Fruit fly (Drosophila melanogaster) whole organism, embryonic: Measurements from ENCODE around the gene Hmr.

Source experiments
- Antp ChIP-seq: fragments of 200-800 bp; sonication (Bioruptor generic); optimal IDR thresholded peaks from 3 replicates; lab custom pipeline; 2016; ENCODE audit warnings: missing biosample characterization, missing genetic modification characterization
- B-H1 ChIP-seq: fragments of 200-800 bp; sonication (Bioruptor generic); IDR thresholded peaks from 3 replicates; pipeline ENCODE4 v1.3.6; 2022; ENCODE audit warnings: missing biosample characterization, missing genetic modification characterization
- B-H2 ChIP-seq: fragments of 200-800 bp; sonication (Bioruptor generic); optimal IDR thresholded peaks from 2 replicates; lab custom pipeline; 2018; ENCODE audit warnings: missing biosample characterization, mild to moderate bottlenecking, missing genetic modification characterization
- CG10462 ChIP-seq: fragments of 200-800 bp; sonication (Bioruptor generic); optimal IDR thresholded peaks from 2 replicates; lab custom pipeline; 2016; ENCODE audit warnings: missing biosample characterization, missing genetic modification characterization
- CG11723 ChIP-seq: fragments of 200-800 bp; sonication (Bioruptor generic); optimal IDR thresholded peaks from 2 replicates; lab custom pipeline; 2017; ENCODE audit warnings: missing biosample characterization, mild to moderate bottlenecking, missing genetic modification characterization
- CG12659 ChIP-seq: fragments of 200-800 bp; sonication (Bioruptor generic); optimal IDR thresholded peaks from 3 replicates; lab custom pipeline; 2017; ENCODE audit warnings: mild to moderate bottlenecking, missing biosample characterization, missing genetic modification reagents, missing genetic modification characterization
- CG14965 ChIP-seq: fragments of 200-800 bp; sonication (Bioruptor generic); optimal IDR thresholded peaks from 2 replicates; lab custom pipeline; 2016; ENCODE audit warnings: missing biosample characterization, missing genetic modification characterization, borderline replicate concordance
- CG18262 ChIP-seq: fragments of 200-800 bp; optimal IDR thresholded peaks from 3 replicates; lab custom pipeline; 2019; ENCODE audit warnings: missing biosample characterization, mild to moderate bottlenecking, missing genetic modification characterization, moderate library complexity
- CG1832 ChIP-seq: fragments of 200-800 bp; sonication (Bioruptor generic); optimal IDR thresholded peaks from 2 replicates; lab custom pipeline; 2017; ENCODE audit warnings: missing biosample characterization, mild to moderate bottlenecking, missing genetic modification characterization, inconsistent platforms
- CG31224 ChIP-seq: fragments of 200-800 bp; sonication (Bioruptor generic); IDR thresholded peaks from 2 replicates; pipeline ENCODE4 v1.3.6; 2022; ENCODE audit warnings: missing biosample characterization, missing genetic modification characterization
- CG31365 ChIP-seq: fragments of 200-800 bp; sonication (Bioruptor generic); optimal IDR thresholded peaks from 2 replicates; lab custom pipeline; 2018; ENCODE audit warnings: missing biosample characterization, mild to moderate bottlenecking, missing genetic modification characterization
- CG32767 ChIP-seq: fragments of 200-800 bp; sonication (Bioruptor generic); IDR thresholded peaks from 2 replicates; pipeline ENCODE4 v1.3.6; 2022; ENCODE audit warnings: missing biosample characterization, missing genetic modification characterization
- CG42726 ChIP-seq: fragments of 200-800 bp; sonication (Bioruptor generic); IDR thresholded peaks from 2 replicates; pipeline ENCODE4 v1.3.6; 2022; ENCODE audit warnings: missing biosample characterization, missing genetic modification characterization; ENCODE audit not compliant: partially characterized antibody
- CG4404 ChIP-seq: fragments of 200-800 bp; sonication (Bioruptor generic); IDR thresholded peaks from 2 replicates; pipeline ENCODE4 v1.3.6; 2022; ENCODE audit warnings: missing biosample characterization, missing genetic modification characterization
- CG4730 ChIP-seq: fragments of 200-800 bp; sonication (Bioruptor generic); IDR thresholded peaks from 2 replicates; pipeline ENCODE4 v1.3.6; 2022; ENCODE audit warnings: missing biosample characterization, missing genetic modification characterization
- CG6683 ChIP-seq: fragments of 200-800 bp; sonication (Bioruptor generic); optimal IDR thresholded peaks from 2 replicates; lab custom pipeline; 2017; ENCODE audit warnings: missing biosample characterization, mild to moderate bottlenecking, missing genetic modification characterization, missing genetic modification reagents
- CG7271 ChIP-seq: fragments of 200-800 bp; sonication (Bioruptor generic); optimal IDR thresholded peaks from 2 replicates; lab custom pipeline; 2018; ENCODE audit warnings: missing biosample characterization, mild to moderate bottlenecking, missing genetic modification characterization, moderate library complexity
- CG8281 ChIP-seq: fragments of 200-800 bp; sonication (Bioruptor generic); optimal IDR thresholded peaks from 2 replicates; lab custom pipeline; 2018; ENCODE audit warnings: missing biosample characterization, mild to moderate bottlenecking, missing genetic modification characterization, moderate library complexity
- CG9817 ChIP-seq: fragments of 200-800 bp; sonication (Bioruptor generic); optimal IDR thresholded peaks from 2 replicates; lab custom pipeline; 2018; ENCODE audit warnings: missing biosample characterization, mild to moderate bottlenecking, missing genetic modification characterization, moderate library complexity
- Doc2 ChIP-seq: fragments of 200-800 bp; sonication (Bioruptor generic); IDR thresholded peaks from 2 replicates; pipeline ENCODE4 v1.3.6; 2022; ENCODE audit warnings: missing biosample characterization, missing genetic modification characterization
- Hey ChIP-seq: fragments of 200-800 bp; sonication (Bioruptor generic); optimal IDR thresholded peaks from 3 replicates; lab custom pipeline; 2018; ENCODE audit warnings: missing biosample characterization, mild to moderate bottlenecking, missing genetic modification characterization
- Hmx ChIP-seq: fragments of 200-800 bp; sonication (Bioruptor generic); optimal IDR thresholded peaks from 2 replicates; lab custom pipeline; 2016; ENCODE audit warnings: missing biosample characterization, missing genetic modification characterization
- Hr78 ChIP-seq, 2 experiments: fragments of 200-800 bp in 1 of 2; fragments of >200 bp in 1 of 2; sonication (Bioruptor generic) in 1 of 2; optimal IDR thresholded peaks; 2 replicates each; lab custom pipeline; 2017 to 2019; ENCODE audit warnings: missing biosample characterization in 2 of 2, missing genetic modification characterization in 2 of 2, mild to moderate bottlenecking in 1 of 2, moderate library complexity in 1 of 2
- Jarid2 ChIP-seq: fragments of 200-800 bp; sonication (Bioruptor generic); optimal IDR thresholded peaks from 3 replicates; lab custom pipeline; 2017; ENCODE audit warnings: mild to moderate bottlenecking, missing biosample characterization, missing genetic modification reagents, missing genetic modification characterization
- Nf-YB ChIP-seq: fragments of 200-800 bp; sonication (Bioruptor generic); optimal IDR thresholded peaks from 3 replicates; lab custom pipeline; 2019; ENCODE audit warnings: missing biosample characterization, mild to moderate bottlenecking, missing genetic modification characterization, moderate library complexity
- Taf1 ChIP-seq: fragments of 200-800 bp; sonication (Bioruptor generic); IDR thresholded peaks from 2 replicates; pipeline ENCODE4 v1.3.6; 2022; ENCODE audit warnings: missing biosample characterization, missing genetic modification characterization
- Xbp1 ChIP-seq: fragments of 200-800 bp; sonication (Bioruptor generic); optimal IDR thresholded peaks from 3 replicates; lab custom pipeline; 2016; ENCODE audit warnings: missing biosample characterization, mild to moderate bottlenecking, missing genetic modification characterization
- ap ChIP-seq: fragments of 200-800 bp; sonication (Bioruptor generic); IDR thresholded peaks from 2 replicates; pipeline ENCODE4 v1.3.6; 2022; ENCODE audit warnings: missing biosample characterization, missing genetic modification characterization
- bab2 ChIP-seq: fragments of 200-800 bp; sonication (Bioruptor generic); optimal IDR thresholded peaks from 2 replicates; lab custom pipeline; 2016; ENCODE audit warnings: missing biosample characterization, missing genetic modification characterization
- bcd ChIP-seq: fragments of 200-800 bp; sonication (Bioruptor generic); optimal IDR thresholded peaks from 2 replicates; lab custom pipeline; 2017; ENCODE audit warnings: missing biosample characterization, mild to moderate bottlenecking, missing genetic modification characterization
- cwo ChIP-seq: fragments of 200-800 bp; sonication (Bioruptor generic); optimal IDR thresholded peaks from 3 replicates; lab custom pipeline; 2017; ENCODE audit warnings: missing biosample characterization, missing genetic modification characterization, mild to moderate bottlenecking, moderate library complexity, missing genetic modification reagents
- fd96Cb ChIP-seq: fragments of 200-800 bp; sonication (Bioruptor generic); optimal IDR thresholded peaks from 2 replicates; lab custom pipeline; 2018; ENCODE audit warnings: missing biosample characterization, mild to moderate bottlenecking, missing genetic modification characterization, moderate library complexity
- ind ChIP-seq: fragments of 200-800 bp; sonication (Bioruptor generic); optimal IDR thresholded peaks from 3 replicates; lab custom pipeline; 2016; ENCODE audit warnings: missing biosample characterization, missing genetic modification characterization
- kay ChIP-seq: fragments of 200-800 bp; sonication (Bioruptor generic); optimal IDR thresholded peaks from 2 replicates; lab custom pipeline; 2016; ENCODE audit warnings: missing biosample characterization, missing genetic modification characterization
- lab ChIP-seq: fragments of 200-800 bp; sonication (Bioruptor generic); optimal IDR thresholded peaks from 3 replicates; lab custom pipeline; 2017; ENCODE audit warnings: missing biosample characterization, missing genetic modification characterization, mild to moderate bottlenecking, moderate library complexity, missing genetic modification reagents
- mirr ChIP-seq: fragments of 200-800 bp; sonication (Bioruptor generic); optimal IDR thresholded peaks from 3 replicates; lab custom pipeline; 2018; ENCODE audit warnings: missing biosample characterization, mild to moderate bottlenecking, missing genetic modification characterization
- nau ChIP-seq: fragments of 200-800 bp; sonication (Bioruptor generic); optimal IDR thresholded peaks from 3 replicates; lab custom pipeline; 2017; ENCODE audit warnings: missing biosample characterization, mild to moderate bottlenecking, missing genetic modification characterization, missing genetic modification reagents
- oc ChIP-seq: fragments of 200-800 bp; sonication (Bioruptor generic); optimal IDR thresholded peaks from 2 replicates; lab custom pipeline; 2018; ENCODE audit warnings: missing biosample characterization, mild to moderate bottlenecking, missing genetic modification characterization, moderate library complexity
- pan ChIP-seq, 4 experiments: fragments of >200 bp in 3 of 4; fragments of 200-800 bp in 1 of 4; sonication (Bioruptor generic) in 1 of 4; optimal IDR thresholded peaks in 3 of 4; IDR thresholded peaks in 1 of 4; 2 replicates each; pipeline versions ENCODE4 v1.3.6 to Lab custom; 2017 to 2022; ENCODE audit warnings: missing biosample characterization in 2 of 4, missing genetic modification characterization in 2 of 4, mixed read lengths in 1 of 4
- pb ChIP-seq: fragments of 200-800 bp; sonication (Bioruptor generic); optimal IDR thresholded peaks from 3 replicates; lab custom pipeline; 2016; ENCODE audit warnings: missing biosample characterization, missing genetic modification characterization
- pfk ChIP-seq: fragments of 200-800 bp; sonication (Bioruptor generic); optimal IDR thresholded peaks from 2 replicates; lab custom pipeline; 2018; ENCODE audit warnings: missing biosample characterization, mild to moderate bottlenecking, missing genetic modification characterization, moderate library complexity
- ranshi ChIP-seq: fragments of 200-800 bp; sonication (Bioruptor generic); IDR thresholded peaks from 2 replicates; pipeline ENCODE4 v1.3.6; 2022; ENCODE audit warnings: missing biosample characterization, missing genetic modification characterization
- sc ChIP-seq, 3 experiments: fragments of >200 bp in 2 of 3; fragments of 200-800 bp in 1 of 3; sonication (Bioruptor generic) in 1 of 3; optimal IDR thresholded peaks; 2 replicates in 2 of 3; 3 replicates in 1 of 3; lab custom pipeline; 2017; ENCODE audit warnings: mild to moderate bottlenecking in 1 of 3, missing biosample characterization in 1 of 3, missing genetic modification characterization in 1 of 3, missing genetic modification reagents in 1 of 3
- seq ChIP-seq: fragments of 200-800 bp; sonication (Bioruptor generic); IDR thresholded peaks from 2 replicates; pipeline ENCODE4 v1.3.6; 2022; ENCODE audit warnings: missing biosample characterization, missing genetic modification characterization
- tap ChIP-seq: fragments of 200-800 bp; optimal IDR thresholded peaks from 3 replicates; lab custom pipeline; 2019; ENCODE audit warnings: missing biosample characterization, mild to moderate bottlenecking, missing genetic modification characterization, moderate library complexity
- tll ChIP-seq, 2 experiments: fragments of 200-800 bp in 1 of 2; fragments of >200 bp in 1 of 2; sonication (Bioruptor generic) in 1 of 2; optimal IDR thresholded peaks; 2 replicates each; lab custom pipeline; 2017 to 2019; ENCODE audit warnings: missing biosample characterization in 2 of 2, missing genetic modification characterization in 2 of 2, mild to moderate bottlenecking in 1 of 2, moderate library complexity in 1 of 2
- yki ChIP-seq: fragments of >200 bp; optimal IDR thresholded peaks from 3 replicates; lab custom pipeline; 2018
- z ChIP-seq: fragments of 200-800 bp; sonication (Bioruptor generic); IDR thresholded peaks from 3 replicates; pipeline ENCODE4 v1.3.6; 2022; ENCODE audit warnings: missing biosample characterization, missing genetic modification characterization

The Hmr gene

DNA sequence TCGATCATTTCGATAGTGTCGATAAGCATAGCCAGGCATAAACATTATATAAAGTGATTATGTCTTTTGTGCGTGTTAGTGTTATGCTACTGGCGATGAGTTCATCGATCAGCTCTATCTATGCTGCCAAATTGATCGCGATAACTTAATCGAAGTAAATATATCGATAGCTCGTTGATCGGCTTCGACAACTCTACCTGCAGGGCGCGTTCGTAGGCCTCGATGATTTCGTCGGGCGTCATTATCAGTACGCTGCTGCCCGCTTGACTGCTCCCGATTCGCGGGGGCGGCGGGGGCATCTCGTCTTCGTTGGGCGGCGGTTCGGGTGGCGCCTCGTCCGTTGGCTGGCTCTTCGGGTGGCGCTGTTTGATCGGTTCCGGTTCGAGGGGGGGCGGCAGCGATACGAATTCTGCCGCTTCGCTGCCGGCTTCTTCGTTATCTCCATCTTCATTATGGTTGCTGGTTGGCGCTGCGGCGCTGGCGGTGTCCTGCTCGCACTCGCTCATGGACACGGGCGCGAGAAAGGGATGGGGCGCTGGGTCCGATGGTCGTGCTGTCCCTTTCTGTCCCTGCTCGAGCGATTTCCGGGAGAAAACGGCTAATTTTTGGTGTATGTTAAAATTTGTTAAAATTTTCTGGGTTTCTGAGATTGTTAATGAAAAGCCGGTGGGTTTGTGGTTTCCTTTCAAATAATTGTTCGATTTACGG lies 6.6 kb upstream of the Hmr start, which contains the start of gene CG1628 (continued):
- TF ChIP-seq CG6683 (no peak), z (no peak), kay (no peak), CG1832 (peak; percentile 94), CG31224 (GFP tag; lab: Robert Waterston, UW) (no peak), CG42726 (peak; percentile 48; the same call in 1 of the 2 replicates), pb (GFP tag; lab: Kevin White, UChicago) (no peak), ind (GFP tag; lab: Kevin White, UChicago) (no peak), tll (GFP tag; optimal IDR thresholded peaks at IDR 0.05; lab: Kevin White, UChicago) (no peak), ranshi (GFP tag; lab: Robert Waterston, UW) (no peak), lab (GFP tag; lab: Kevin White, UChicago) (peak; percentile 59), bab2 (no peak), CG14965 (GFP tag; lab: Kevin White, UChicago) (no peak), Taf1 (GFP tag; lab: Robert Waterston, UW) (no peak), tap (no peak), Xbp1 (GFP tag; lab: Kevin White, UChicago) (no peak), CG18262 (tag; lab: Kevin White, UChicago) (no peak), CG11723 (GFP tag; lab: Kevin White, UChicago) (no peak), pfk (GFP tag; lab: Kevin White, UChicago) (no peak), fd96Cb (no peak), bcd (GFP tag; lab: Kevin White, UChicago) (peak; percentile 46), Doc2 (GFP tag; lab: Robert Waterston, UW) (no peak), oc (tag; lab: Kevin White, UChicago) (no peak), Hey (tag; lab: Kevin White, UChicago) (peak; percentile 7), CG7271 (tag; lab: Kevin White, UChicago) (no peak), CG31365 (peak; percentile 35), CG12659 (GFP tag; lab: Kevin White, UChicago) (peak; percentile 30), B-H2 (GFP tag; lab: Kevin White, UChicago) (no peak), CG9817 (tag; lab: Kevin White, UChicago) (peak; percentile 17), pan (optimal IDR thresholded peaks at IDR 0.05; lab: Kevin White, UChicago) (no peak), pan (GFP tag; optimal IDR thresholded peaks at IDR 0.05 in 1 of 2, IDR thresholded peaks at IDR 0.05 in 1 of 2) (peak in 1 of 2 experiments; percentile 53), Jarid2 (GFP tag; lab: Kevin White, UChicago) (peak; percentile 48), Nf-YB (GFP tag; lab: Kevin White, UChicago) (peak; percentile 80), CG32767 (GFP tag; lab: Robert Waterston, UW) (0 out of 2 replicates have a peak, but pooled peaks have one; percentile 17), cwo (GFP tag; lab: Kevin White, UChicago) (peak; percentile 19), ap (GFP tag; lab: Robert Waterston, UW) (no peak), sc (optimal IDR thresholded peaks at IDR 0.05; lab: Kevin White, UChicago) (no peak), sc (GFP tag; optimal IDR thresholded peaks at IDR 0.05; lab: Kevin White, UChicago) (no peak), seq (GFP tag; lab: Robert Waterston, UW) (0 out of 2 replicates have a peak, but pooled peaks have one; percentile 20), CG10462 (no peak), CG4730 (GFP tag; lab: Robert Waterston, UW) (no peak), yki (lab: Kevin White, UChicago) (no peak), Hmx (GFP tag; lab: Kevin White, UChicago) (no peak), Antp (no peak), B-H1 (no peak), CG4404 (GFP tag; lab: Robert Waterston, UW) (no peak), nau (GFP tag; lab: Kevin White, UChicago) (no peak), Hr78 (GFP tag; optimal IDR thresholded peaks at IDR 0.05; lab: Kevin White, UChicago) (no peak), CG8281 (tag; lab: Kevin White, UChicago) (no peak), mirr (GFP tag; lab: Kevin White, UChicago) (peak; percentile 38)
